Worm (Caenorhabditis elegans) whole organism, young adult: Measurements from ENCODE around the gene F10E9.4.

ENCODE experiments used
- B0019.2 ChIP-seq: fragments of 200-800 bp; sonication (Bioruptor generic); conservative IDR thresholded peaks from 2 replicates; pipeline ENCODE4 v1.3.6; 2022; ENCODE audit warnings: missing genetic modification reagents, missing genetic modification characterization, missing compliant biosample characterization
- B0035.1 ChIP-seq: sonication (generic microtip); optimal IDR thresholded peaks from 2 replicates; lab custom pipeline; 2016; ENCODE audit warnings: missing genetic modification characterization, mild to moderate bottlenecking, missing compliant biosample characterization, missing genotype, missing genetic modification reagents
- B0336.3 ChIP-seq: fragments of 200-800 bp; sonication (Bioruptor generic); IDR thresholded peaks from 2 replicates; pipeline ENCODE4 v1.3.6; 2022; ENCODE audit warnings: missing genetic modification characterization, missing compliant biosample characterization
- C17E4.6 ChIP-seq: fragments of 200-800 bp; sonication (Bioruptor generic); IDR thresholded peaks from 2 replicates; pipeline ENCODE4 v1.3.6; 2022; ENCODE audit warnings: missing genetic modification reagents, missing genetic modification characterization, missing compliant biosample characterization
- F37B4.10 ChIP-seq: fragments of 200-800 bp; sonication (Bioruptor generic); IDR thresholded peaks from 2 replicates; pipeline ENCODE4 v1.3.6; 2022; ENCODE audit warnings: missing genetic modification characterization, missing compliant biosample characterization
- F39B2.1 ChIP-seq: fragments of 200-800 bp; sonication (Bioruptor generic); IDR thresholded peaks from 2 replicates; pipeline ENCODE4 v1.3.6; 2022; ENCODE audit warnings: missing genetic modification reagents, missing genetic modification characterization, missing compliant biosample characterization
- K11D2.4 ChIP-seq: fragments of 200-800 bp; sonication (Bioruptor generic); IDR thresholded peaks from 2 replicates; pipeline ENCODE4 v1.3.6; 2022; ENCODE audit warnings: missing genetic modification reagents, missing genetic modification characterization, missing compliant biosample characterization
- T26A5.8 ChIP-seq: sonication (generic microtip); optimal IDR thresholded peaks from 2 replicates; lab custom pipeline; 2016; ENCODE audit warnings: missing genetic modification characterization, missing compliant biosample characterization
- Y67H2A.10 ChIP-seq: fragments of 200-800 bp; sonication (Bioruptor generic); conservative IDR thresholded peaks from 2 replicates; pipeline ENCODE4 v1.3.6; 2022; ENCODE audit warnings: missing genetic modification reagents, missing genetic modification characterization, missing compliant biosample characterization
- ZK185.1 ChIP-seq: sonication (generic microtip); optimal IDR thresholded peaks from 2 replicates; lab custom pipeline; 2016; ENCODE audit warnings: mild to moderate bottlenecking, missing genetic modification characterization, missing compliant biosample characterization; ENCODE audit not compliant: poor library complexity, severe bottlenecking
- ama-1 ChIP-seq, 3 experiments: fragments of 150-350 bp in 1 of 3; sonication (generic microtip) in 2 of 3; optimal IDR thresholded peaks; 2 replicates each; lab custom pipeline; 2014 to 2018; ENCODE audit warnings: missing biosample characterization in 2 of 3, missing genetic modification characterization in 2 of 3, missing genetic modification reagents in 2 of 3
- attf-5 ChIP-seq: fragments of 200-800 bp; sonication (Bioruptor generic); optimal IDR thresholded peaks from 2 replicates; lab custom pipeline; 2018; ENCODE audit warnings: mild to moderate bottlenecking, missing genetic modification characterization, missing compliant biosample characterization
- ceh-91 ChIP-seq: fragments of 200-800 bp; sonication (Bioruptor generic); IDR thresholded peaks from 2 replicates; pipeline ENCODE4 v1.3.6; 2022; ENCODE audit warnings: missing genetic modification reagents, missing genetic modification characterization, missing compliant biosample characterization
- dox-1 ChIP-seq: fragments of 200-800 bp; sonication (Bioruptor generic); IDR thresholded peaks from 2 replicates; pipeline ENCODE4 v1.3.6; 2022; ENCODE audit warnings: missing genetic modification reagents, missing genetic modification characterization, missing compliant biosample characterization
- dpff-1 ChIP-seq: sonication (generic microtip); optimal IDR thresholded peaks from 2 replicates; lab custom pipeline; 2017; ENCODE audit warnings: mild to moderate bottlenecking, missing genetic modification characterization, missing compliant biosample characterization
- ets-4 ChIP-seq: fragments of 200-800 bp; sonication (Bioruptor generic); optimal IDR thresholded peaks from 2 replicates; lab custom pipeline; 2018; ENCODE audit warnings: mild to moderate bottlenecking, missing genetic modification characterization, missing compliant biosample characterization
- fkh-3 ChIP-seq: sonication (generic microtip); optimal IDR thresholded peaks from 2 replicates; lab custom pipeline; 2016; ENCODE audit warnings: mild to moderate bottlenecking, missing genetic modification characterization, missing compliant biosample characterization
- gei-17 ChIP-seq: fragments of 200-800 bp; sonication (Bioruptor generic); optimal IDR thresholded peaks from 2 replicates; lab custom pipeline; 2018; ENCODE audit warnings: mild to moderate bottlenecking, missing genetic modification characterization, missing compliant biosample characterization
- him-1 ChIP-seq: sonication (generic microtip); optimal IDR thresholded peaks from 2 replicates; lab custom pipeline; 2016; ENCODE audit warnings: missing genotype, missing genetic modification reagents, missing genetic modification characterization, missing compliant biosample characterization
- hlh-12 ChIP-seq: sonication (generic microtip); optimal IDR thresholded peaks from 2 replicates; lab custom pipeline; 2016; ENCODE audit warnings: missing genetic modification characterization, missing compliant biosample characterization
- hlh-26 ChIP-seq: fragments of 200-800 bp; sonication (Bioruptor generic); conservative IDR thresholded peaks from 2 replicates; pipeline ENCODE4 v1.3.6; 2022; ENCODE audit warnings: missing genetic modification reagents, missing genetic modification characterization, missing compliant biosample characterization
- lag-1 ChIP-seq: fragments of 200-800 bp; sonication (Bioruptor generic); IDR thresholded peaks from 2 replicates; pipeline ENCODE4 v1.3.6; 2022; ENCODE audit warnings: missing genetic modification reagents, missing genetic modification characterization, missing compliant biosample characterization
- let-526 ChIP-seq: fragments of 200-800 bp; sonication (Bioruptor generic); IDR thresholded peaks from 2 replicates; pipeline ENCODE4 v1.3.6; 2022; ENCODE audit warnings: missing genetic modification reagents, missing genetic modification characterization, missing compliant biosample characterization
- let-607 ChIP-seq, 2 experiments: fragments of 200-800 bp in 1 of 2; sonication (Bioruptor generic) in 1 of 2; sonication (generic microtip) in 1 of 2; optimal IDR thresholded peaks; 2 replicates each; lab custom pipeline; 2016 to 2018; ENCODE audit warnings: mild to moderate bottlenecking in 2 of 2, missing compliant biosample characterization in 2 of 2, missing genetic modification characterization in 2 of 2, moderate library complexity in 2 of 2, missing genotype in 1 of 2
- madf-3 ChIP-seq: fragments of 200-800 bp; sonication (Bioruptor generic); IDR thresholded peaks from 2 replicates; pipeline ENCODE4 v1.3.6; 2022; ENCODE audit warnings: missing genetic modification reagents, missing genetic modification characterization, missing compliant biosample characterization
- madf-8 ChIP-seq: fragments of 200-800 bp; sonication (Bioruptor generic); conservative IDR thresholded peaks from 2 replicates; pipeline ENCODE4 v1.3.6; 2022; ENCODE audit warnings: missing genetic modification reagents, missing genetic modification characterization, missing compliant biosample characterization
- nhr-120 ChIP-seq: fragments of 200-800 bp; sonication (Bioruptor generic); IDR thresholded peaks from 2 replicates; pipeline ENCODE4 v1.3.6; 2022; ENCODE audit warnings: missing genetic modification characterization, missing compliant biosample characterization
- nhr-27 ChIP-seq: fragments of 200-800 bp; sonication (Bioruptor generic); optimal IDR thresholded peaks from 2 replicates; lab custom pipeline; 2018; ENCODE audit warnings: mild to moderate bottlenecking, missing genetic modification characterization, moderate library complexity, missing compliant biosample characterization
- nhr-80 ChIP-seq: sonication (generic microtip); optimal IDR thresholded peaks from 2 replicates; lab custom pipeline; 2016; ENCODE audit warnings: missing genetic modification characterization, missing compliant biosample characterization
- pha-4 ChIP-seq: fragments of 150-350 bp; sonication (generic microtip); optimal IDR thresholded peaks from 2 replicates; lab custom pipeline; 2014; ENCODE audit warnings: missing biosample characterization, missing genetic modification reagents, missing genetic modification characterization
- rec-8 ChIP-seq, 2 experiments: sonication (generic microtip); optimal IDR thresholded peaks; 2 replicates each; lab custom pipeline; 2016; ENCODE audit warnings: mild to moderate bottlenecking in 2 of 2, missing genetic modification characterization in 2 of 2, missing genetic modification reagents in 2 of 2, missing genotype in 2 of 2, missing biosample characterization in 1 of 2, missing compliant biosample characterization in 1 of 2, moderate library complexity in 1 of 2
- repo-1 ChIP-seq: sonication (generic microtip); optimal IDR thresholded peaks from 2 replicates; lab custom pipeline; 2017; ENCODE audit warnings: mild to moderate bottlenecking, missing genetic modification characterization, missing compliant biosample characterization
- sdz-38 ChIP-seq: sonication (generic microtip); optimal IDR thresholded peaks from 2 replicates; lab custom pipeline; 2016; ENCODE audit warnings: missing genotype, missing genetic modification characterization, missing compliant biosample characterization
- snpc-1.1 ChIP-seq: sonication (generic microtip); optimal IDR thresholded peaks from 2 replicates; lab custom pipeline; 2017; ENCODE audit warnings: missing genetic modification characterization, mild to moderate bottlenecking, missing compliant biosample characterization, antibody characterized with exemption, moderate library complexity, missing genotype, missing genetic modification reagents; ENCODE audit not compliant: insufficient read depth
- somi-1 ChIP-seq: fragments of 200-800 bp; sonication (Bioruptor generic); optimal IDR thresholded peaks from 2 replicates; lab custom pipeline; 2018; ENCODE audit warnings: mild to moderate bottlenecking, missing genetic modification characterization, missing compliant biosample characterization
- unc-130 ChIP-seq: sonication (generic microtip); optimal IDR thresholded peaks from 2 replicates; lab custom pipeline; 2016; ENCODE audit warnings: missing genetic modification reagents, missing genetic modification characterization, missing compliant biosample characterization
- unc-62 ChIP-seq: fragments of 150-350 bp; optimal IDR thresholded peaks from 2 replicates; lab custom pipeline; 2014; ENCODE audit warnings: missing biosample characterization, missing genetic modification reagents, missing genetic modification characterization
- ztf-6 ChIP-seq: fragments of 200-800 bp; sonication (Bioruptor generic); IDR thresholded peaks from 2 replicates; pipeline ENCODE4 v1.3.6; 2022; ENCODE audit warnings: missing genetic modification reagents, missing genetic modification characterization, missing compliant biosample characterization

The F10E9.4 gene

DNA sequence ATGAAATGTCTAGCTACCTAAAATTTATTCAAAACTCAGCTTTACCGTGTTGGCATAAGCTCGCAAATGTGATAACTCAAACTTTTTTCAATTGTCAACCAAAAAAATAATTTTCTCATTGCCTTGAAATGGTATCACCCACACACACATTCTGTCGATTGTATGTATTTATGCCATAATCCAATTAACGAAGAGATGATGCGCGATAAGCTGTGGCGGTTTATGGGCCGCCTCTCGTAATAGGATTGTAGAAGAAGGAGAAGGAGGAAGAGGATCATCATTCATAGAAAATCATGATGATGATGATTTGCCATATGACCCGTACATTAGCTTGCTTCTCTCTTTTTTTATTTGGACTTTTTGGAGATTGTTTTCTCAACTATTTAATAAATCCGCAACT is 19.2 kb upstream of the F10E9.4 start:
- no peak for TF ChIP-seq attf-5 (GFP tag; lab: Kevin White, UChicago)
- no peak for TF ChIP-seq T26A5.8
- TF ChIP-seq sdz-38 (tag; lab: Kevin White, UChicago) = no peak
- no peak for TF ChIP-seq repo-1 (tag; lab: Kevin White, UChicago)
- no peak for TF ChIP-seq B0035.1 (tag; lab: Kevin White, UChicago)
- TF ChIP-seq ama-1 (optimal IDR thresholded peaks at IDR 0.05; lab: Kevin White, UChicago) = no peak
- TF ChIP-seq ama-1 (GFP tag; optimal IDR thresholded peaks at IDR 0.05; lab: Kevin White, UChicago) = no peak
- TF ChIP-seq him-1 (tag; lab: Kevin White, UChicago) = no peak
- no peak for TF ChIP-seq gei-17
- no peak for TF ChIP-seq hlh-12 (tag; lab: Kevin White, UChicago)
- TF ChIP-seq B0336.3 (GFP tag; lab: Robert Waterston, UW) = no peak
- TF ChIP-seq nhr-120 = no peak
- TF ChIP-seq lag-1 (GFP tag; lab: Robert Waterston, UW) = no peak
- no peak for TF ChIP-seq F37B4.10
- no peak for TF ChIP-seq ceh-91 (GFP tag; lab: Robert Waterston, UW)
- no peak for TF ChIP-seq F39B2.1
- no peak for TF ChIP-seq pha-4 (tag; lab: Kevin White, UChicago)
- TF ChIP-seq rec-8 (tag; optimal IDR thresholded peaks at IDR 0.05; lab: Kevin White, UChicago) = no peak

DNA sequence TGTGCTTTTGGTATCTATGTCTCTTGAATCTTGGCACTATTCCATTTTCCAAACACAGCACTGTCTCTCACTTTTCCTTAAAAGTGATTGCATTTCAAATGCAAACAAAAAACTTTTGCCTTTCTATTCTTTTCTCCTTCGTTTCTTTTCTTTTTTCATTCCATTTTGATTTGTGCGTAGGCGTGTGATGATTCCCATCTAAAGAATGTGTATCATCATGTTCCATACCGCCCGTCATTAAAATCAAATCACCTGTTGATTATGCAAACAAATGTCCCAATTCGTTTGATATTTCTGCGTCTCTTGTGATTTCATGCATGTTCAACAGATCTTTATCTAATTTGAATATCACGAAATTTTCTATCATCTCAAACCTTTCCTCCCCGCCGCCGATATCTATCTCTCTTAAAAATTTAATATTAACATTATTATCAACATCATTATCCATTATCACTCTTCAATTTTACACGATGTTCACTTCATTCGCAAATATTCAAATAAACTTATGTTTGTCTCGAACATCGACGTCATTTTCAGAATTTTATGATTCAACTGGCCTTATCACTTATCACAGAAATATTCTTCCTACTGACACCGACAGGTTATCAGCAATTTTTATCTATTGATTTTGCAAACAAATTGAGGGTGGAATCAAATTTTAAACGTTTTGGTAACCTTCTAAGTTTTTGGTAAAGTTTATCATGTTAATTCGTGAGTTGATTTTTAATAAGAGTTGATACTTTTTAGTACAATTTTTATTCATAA is 16.9 kb upstream of the F10E9.4 start:
- TF ChIP-seq dox-1 (GFP tag; lab: Robert Waterston, UW) = 0 out of 2 replicates have a peak, but pooled peaks have one; percentile 22
- peak; percentile 60 for TF ChIP-seq nhr-80
- no peak for TF ChIP-seq Y67H2A.10

DNA sequence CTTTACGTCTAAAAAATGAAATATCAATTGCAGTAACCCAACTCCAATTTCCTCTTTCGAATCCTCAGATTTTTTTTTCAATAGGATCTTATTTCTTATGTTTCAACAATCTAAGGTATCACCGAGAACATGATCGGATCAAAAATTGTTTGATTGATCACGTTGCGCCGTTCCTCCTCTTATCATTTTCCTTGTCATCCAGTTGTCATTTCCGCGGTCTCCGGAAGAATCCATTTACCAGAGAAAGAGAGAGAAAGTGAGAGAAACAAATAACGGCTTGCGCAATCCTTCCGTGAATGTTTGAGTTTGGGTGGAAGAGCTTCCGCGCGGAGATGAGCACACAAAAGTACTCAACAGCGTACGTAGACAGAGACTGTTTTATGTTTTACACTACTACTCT is 15.1 kb upstream of the F10E9.4 start:
- TF ChIP-seq unc-62 (GFP tag; lab: Kevin White, UChicago) = peak; percentile 42
- no peak for TF ChIP-seq ZK185.1 (tag; lab: Kevin White, UChicago)
- TF ChIP-seq nhr-80 = peak; percentile 68
- TF ChIP-seq, all 124 proteins: peak for 2

DNA sequence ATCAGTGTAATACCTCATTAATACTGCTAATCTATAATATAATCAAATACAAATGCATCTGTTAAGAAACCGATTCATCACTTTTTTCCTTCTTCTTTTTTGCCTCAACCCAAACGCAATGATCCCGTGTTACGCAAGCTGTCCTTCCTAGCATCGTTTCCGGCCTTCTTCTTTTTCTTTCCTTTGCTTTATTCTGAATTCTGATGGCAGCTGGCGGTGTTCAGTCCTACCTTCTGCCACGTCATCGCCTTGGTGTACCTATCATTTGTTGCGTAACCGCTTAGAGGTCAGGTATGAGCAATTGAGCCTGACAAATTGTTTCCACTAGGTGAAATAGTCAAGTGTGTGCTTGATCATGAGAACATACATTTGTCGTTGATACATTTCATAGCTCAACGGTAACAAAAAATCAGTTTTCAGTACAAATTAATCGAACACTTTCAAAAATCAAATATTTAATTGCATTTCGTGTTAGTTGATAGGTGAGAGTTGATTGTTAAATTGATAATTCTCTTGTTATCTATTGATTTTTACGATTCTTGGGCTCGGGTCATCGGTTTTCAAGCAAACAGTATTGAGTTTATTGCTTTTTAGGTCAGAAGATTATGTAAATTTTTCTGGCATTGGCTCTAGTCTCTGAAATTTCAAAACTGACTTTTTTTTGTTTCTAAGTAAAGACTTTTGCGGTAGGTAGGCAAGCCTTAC is 10.0 kb upstream of the F10E9.4 start:
- TF ChIP-seq somi-1 (GFP tag; lab: Kevin White, UChicago) (no peak), ztf-6 (GFP tag; lab: Robert Waterston, UW) (no peak), let-526 (GFP tag; lab: Robert Waterston, UW) (no peak), madf-3 (GFP tag; lab: Robert Waterston, UW) (no peak), B0035.1 (tag; lab: Kevin White, UChicago) (no peak), dox-1 (GFP tag; lab: Robert Waterston, UW) (no peak), B0019.2 (GFP tag; lab: Robert Waterston, UW) (no peak), fkh-3 (tag; lab: Kevin White, UChicago) (no peak), snpc-1.1 (tag; lab: Kevin White, UChicago) (no peak), C17E4.6 (no peak), sdz-38 (tag; lab: Kevin White, UChicago) (no peak), ets-4 (no peak), madf-8 (GFP tag; lab: Robert Waterston, UW) (no peak), dpff-1 (no peak), let-607 (tag; optimal IDR thresholded peaks at IDR 0.05; lab: Kevin White, UChicago) (no peak), nhr-27 (tag; lab: Kevin White, UChicago) (no peak), K11D2.4 (no peak), unc-130 (GFP tag; lab: Kevin White, UChicago) (no peak), hlh-26 (no peak)
